Worm (Caenorhabditis elegans) whole organism, L4/young adult: Measurements from ENCODE around the gene D1086.11.

Source experiments
- W03F9.2 ChIP-seq: fragments of 150-350 bp; optimal IDR thresholded peaks from 2 replicates; lab custom pipeline; 2014; ENCODE audit warnings: missing biosample characterization, missing genetic modification characterization
- dao-5 ChIP-seq: sonication (generic microtip); optimal IDR thresholded peaks from 2 replicates; lab custom pipeline; 2016; ENCODE audit warnings: missing genotype, missing genetic modification characterization, moderate library complexity, missing compliant biosample characterization
- him-1 ChIP-seq: sonication (generic microtip); optimal IDR thresholded peaks from 2 replicates; lab custom pipeline; 2016; ENCODE audit warnings: missing genotype, missing genetic modification reagents, missing genetic modification characterization, missing compliant biosample characterization

ce11 chrV:14082453-14082852 lies 8.2 kb downstream of the D1086.11 start, which contains the start of gene D1086.10:
- TF ChIP-seq him-1 (tag; lab: Kevin White, UChicago) (no peak), W03F9.2 (no peak), dao-5 (tag; lab: Kevin White, UChicago) (no peak)
